Worm (Caenorhabditis elegans) whole organism, L4 larva: ENCODE measurements around the gene slc-17.1.

Experiments used
- D1046.2 ChIP-seq: fragments of 200-800 bp; sonication (Bioruptor generic); IDR thresholded peaks from 2 replicates; pipeline ENCODE4 v1.3.6; 2022; ENCODE audit warnings: missing genetic modification characterization, missing compliant biosample characterization
- F44E2.7 ChIP-seq: fragments of 200-800 bp; sonication (Bioruptor generic); IDR thresholded peaks from 2 replicates; pipeline ENCODE4 v2.1.2; 2022; ENCODE audit warnings: missing genetic modification characterization, missing compliant biosample characterization
- R02D3.7 ChIP-seq: fragments of 150-350 bp; sonication (generic microtip); optimal IDR thresholded peaks from 3 replicates; lab custom pipeline; 2014; ENCODE audit warnings: missing biosample characterization, missing genetic modification characterization
- T20F7.1 ChIP-seq: fragments of 200-800 bp; sonication (Bioruptor generic); optimal IDR thresholded peaks from 2 replicates; lab custom pipeline; 2018; ENCODE audit warnings: mild to moderate bottlenecking, missing genetic modification characterization, missing compliant biosample characterization
- Y48G9A.11 ChIP-seq: fragments of 200-800 bp; sonication (Bioruptor generic); IDR thresholded peaks from 2 replicates; pipeline ENCODE4 v1.3.6; 2022; ENCODE audit warnings: missing genetic modification reagents, missing genetic modification characterization, missing compliant biosample characterization
- Y75B8A.6 ChIP-seq: fragments of 200-800 bp; sonication (Bioruptor generic); IDR thresholded peaks from 2 replicates; pipeline ENCODE4 v1.3.6; 2022; ENCODE audit warnings: missing genetic modification reagents, missing genetic modification characterization, missing compliant biosample characterization
- ZK337.2 ChIP-seq: fragments of 200-800 bp; sonication (Bioruptor generic); IDR thresholded peaks from 2 replicates; pipeline ENCODE4 v1.3.6; 2022; ENCODE audit warnings: missing genetic modification reagents, missing genetic modification characterization, missing compliant biosample characterization
- ZK546.5 ChIP-seq, 2 experiments: sonication (generic microtip); optimal IDR thresholded peaks; 2 replicates each; lab custom pipeline; 2017; ENCODE audit warnings: missing biosample characterization in 2 of 2, missing genetic modification characterization in 2 of 2
- ama-1 ChIP-seq: fragments of 150-350 bp; optimal IDR thresholded peaks from 2 replicates; lab custom pipeline; 2014; ENCODE audit warnings: inconsistent platforms, mixed read lengths
- arid-1 ChIP-seq: fragments of 200-800 bp; sonication (Bioruptor generic); conservative IDR thresholded peaks from 2 replicates; pipeline ENCODE4 v1.3.6; 2022; ENCODE audit warnings: missing genetic modification reagents, missing genetic modification characterization, missing compliant biosample characterization
- ceh-28 ChIP-seq: fragments of 150-350 bp; optimal IDR thresholded peaks from 2 replicates; lab custom pipeline; 2014; ENCODE audit warnings: missing biosample characterization, missing genetic modification reagents, missing genetic modification characterization
- ceh-32 ChIP-seq: sonication (generic microtip); optimal IDR thresholded peaks from 2 replicates; lab custom pipeline; 2016; ENCODE audit warnings: mild to moderate bottlenecking, missing genetic modification characterization, missing compliant biosample characterization; ENCODE audit not compliant: poor library complexity
- ceh-44 ChIP-seq: fragments of 200-800 bp; sonication (Bioruptor generic); IDR thresholded peaks from 2 replicates; pipeline ENCODE4 v1.3.6; 2022; ENCODE audit warnings: missing genetic modification reagents, missing genetic modification characterization, missing compliant biosample characterization
- ces-1 ChIP-seq: fragments of 150-350 bp; sonication (generic microtip); optimal IDR thresholded peaks from 4 replicates; lab custom pipeline; 2014; ENCODE audit warnings: missing biosample characterization, missing genetic modification reagents, missing genetic modification characterization
- daf-12 ChIP-seq: fragments of 150-350 bp; optimal IDR thresholded peaks from 2 replicates; lab custom pipeline; 2014; ENCODE audit warnings: missing biosample characterization, missing genetic modification reagents, missing genetic modification characterization
- daf-16 ChIP-seq, 3 experiments: sonication (generic microtip); optimal IDR thresholded peaks; 2 replicates each; lab custom pipeline; 2016 to 2017; ENCODE audit warnings: missing genetic modification characterization in 3 of 3, missing genetic modification reagents in 3 of 3, mild to moderate bottlenecking in 2 of 3, missing compliant biosample characterization in 2 of 3, missing biosample characterization in 1 of 3, moderate library complexity in 1 of 3
- dmd-6 ChIP-seq: fragments of 200-800 bp; sonication (Bioruptor generic); IDR thresholded peaks from 2 replicates; pipeline ENCODE4 v1.3.6; 2022; ENCODE audit warnings: missing genetic modification reagents, missing genetic modification characterization, missing compliant biosample characterization
- dve-1 ChIP-seq: sonication (generic microtip); optimal IDR thresholded peaks from 2 replicates; lab custom pipeline; 2017; ENCODE audit warnings: antibody characterized with exemption, mild to moderate bottlenecking, missing genetic modification characterization, missing compliant biosample characterization; ENCODE audit not compliant: insufficient read depth
- fos-1 ChIP-seq: fragments of 150-350 bp; optimal IDR thresholded peaks from 2 replicates; lab custom pipeline; 2014; ENCODE audit warnings: missing biosample characterization, missing genetic modification characterization
- gei-8 ChIP-seq: fragments of 200-800 bp; sonication (Bioruptor generic); optimal IDR thresholded peaks from 2 replicates; lab custom pipeline; 2018; ENCODE audit warnings: mild to moderate bottlenecking, missing genetic modification characterization, missing compliant biosample characterization
- hlh-11 ChIP-seq: fragments of 200-800 bp; sonication (Bioruptor generic); optimal IDR thresholded peaks from 2 replicates; lab custom pipeline; 2018; ENCODE audit warnings: mild to moderate bottlenecking, missing genetic modification characterization, missing compliant biosample characterization
- hlh-30 ChIP-seq: sonication (generic microtip); optimal IDR thresholded peaks from 2 replicates; lab custom pipeline; 2017; ENCODE audit warnings: antibody characterized with exemption, mild to moderate bottlenecking, missing genetic modification characterization, missing compliant biosample characterization; ENCODE audit not compliant: insufficient read depth
- lim-7 ChIP-seq: fragments of 200-800 bp; sonication (Bioruptor generic); IDR thresholded peaks from 2 replicates; pipeline ENCODE4 v1.3.6; 2022; ENCODE audit warnings: missing genetic modification characterization, missing compliant biosample characterization
- lin-1 ChIP-seq: fragments of 200-800 bp; sonication (Bioruptor generic); IDR thresholded peaks from 2 replicates; pipeline ENCODE4 v1.3.6; 2022; ENCODE audit warnings: missing genetic modification reagents, missing genetic modification characterization, missing compliant biosample characterization
- lin-13 ChIP-seq: fragments of 150-350 bp; optimal IDR thresholded peaks from 2 replicates; lab custom pipeline; 2014; ENCODE audit warnings: missing biosample characterization, missing genetic modification reagents, missing genetic modification characterization
- lin-15B ChIP-seq: fragments of 150-350 bp; sonication (generic microtip); optimal IDR thresholded peaks from 3 replicates; lab custom pipeline; 2014; ENCODE audit warnings: missing biosample characterization, missing genetic modification characterization
- lin-38 ChIP-seq: fragments of 200-800 bp; sonication (Bioruptor generic); IDR thresholded peaks from 2 replicates; pipeline ENCODE4 v1.3.6; 2022; ENCODE audit warnings: missing genetic modification reagents, missing genetic modification characterization, missing compliant biosample characterization
- lin-39 ChIP-seq: fragments of 150-350 bp; optimal IDR thresholded peaks from 2 replicates; lab custom pipeline; 2014; ENCODE audit warnings: missing biosample characterization, missing genetic modification reagents, missing genetic modification characterization
- lsy-2 ChIP-seq, 2 experiments: fragments of 150-350 bp in 1 of 2; sonication (generic microtip) in 1 of 2; optimal IDR thresholded peaks; 2 replicates each; lab custom pipeline; 2014 to 2017; ENCODE audit warnings: missing biosample characterization in 2 of 2, missing genetic modification characterization in 2 of 2
- madf-9 ChIP-seq: fragments of 200-800 bp; sonication (Bioruptor generic); conservative IDR thresholded peaks from 2 replicates; pipeline ENCODE4 v1.3.6; 2022; ENCODE audit warnings: missing genetic modification reagents, missing genetic modification characterization, missing compliant biosample characterization
- mdl-1 ChIP-seq, 2 experiments: fragments of 150-350 bp in 1 of 2; sonication (generic microtip) in 1 of 2; optimal IDR thresholded peaks; 2 replicates each; lab custom pipeline; 2014 to 2017; ENCODE audit warnings: missing biosample characterization in 2 of 2, missing genetic modification characterization in 2 of 2
- nhr-11 ChIP-seq: fragments of 150-350 bp; optimal IDR thresholded peaks from 2 replicates; lab custom pipeline; 2014; ENCODE audit warnings: missing biosample characterization, missing genetic modification characterization
- nhr-28 ChIP-seq: fragments of 150-350 bp; optimal IDR thresholded peaks from 2 replicates; lab custom pipeline; 2014; ENCODE audit warnings: missing biosample characterization, missing genetic modification characterization
- nhr-41 ChIP-seq: fragments of 200-800 bp; sonication (Bioruptor generic); IDR thresholded peaks from 2 replicates; pipeline ENCODE4 v1.3.6; 2022; ENCODE audit warnings: missing genetic modification reagents, missing genetic modification characterization, missing compliant biosample characterization
- nhr-48 ChIP-seq: sonication (generic microtip); optimal IDR thresholded peaks from 2 replicates; lab custom pipeline; 2016; ENCODE audit warnings: mild to moderate bottlenecking, missing genetic modification characterization, missing compliant biosample characterization
- nhr-6 ChIP-seq: fragments of 150-350 bp; optimal IDR thresholded peaks from 2 replicates; lab custom pipeline; 2014; ENCODE audit warnings: missing biosample characterization, missing genetic modification characterization
- pha-4 ChIP-seq, 2 experiments: fragments of 150-350 bp in 1 of 2; fragments of 200-800 bp in 1 of 2; sonication (Bioruptor generic) in 1 of 2; IDR thresholded peaks in 1 of 2; optimal IDR thresholded peaks in 1 of 2; 2 replicates each; pipeline versions ENCODE4 v1.3.6 to Lab custom; 2014 to 2022; ENCODE audit warnings: missing genetic modification characterization in 2 of 2, missing genetic modification reagents in 2 of 2, missing biosample characterization in 1 of 2, missing compliant biosample characterization in 1 of 2
- rbr-2 ChIP-seq: sonication (generic microtip); optimal IDR thresholded peaks from 2 replicates; lab custom pipeline; 2016; ENCODE audit warnings: missing genotype, missing genetic modification characterization, missing compliant biosample characterization
- set-16 ChIP-seq: fragments of 200-800 bp; sonication (Bioruptor generic); IDR thresholded peaks from 2 replicates; pipeline ENCODE4 v1.3.6; 2022; ENCODE audit warnings: missing genetic modification reagents, missing genetic modification characterization, missing compliant biosample characterization
- snpc-1.2 ChIP-seq: fragments of 200-800 bp; sonication (Bioruptor generic); IDR thresholded peaks from 2 replicates; pipeline ENCODE4 v1.3.6; 2022; ENCODE audit warnings: missing genetic modification reagents, missing genetic modification characterization, missing compliant biosample characterization
- snpc-4 ChIP-seq: fragments of 150-350 bp; optimal IDR thresholded peaks from 2 replicates; lab custom pipeline; 2014; ENCODE audit warnings: missing biosample characterization, missing genetic modification characterization
- spr-1 ChIP-seq: sonication (generic microtip); optimal IDR thresholded peaks from 2 replicates; lab custom pipeline; 2016; ENCODE audit warnings: mild to moderate bottlenecking, missing genetic modification characterization, missing compliant biosample characterization
- spr-3 ChIP-seq: fragments of 200-800 bp; sonication (Bioruptor generic); optimal IDR thresholded peaks from 2 replicates; lab custom pipeline; 2018; ENCODE audit warnings: mild to moderate bottlenecking, missing genetic modification characterization, missing compliant biosample characterization
- tag-97 ChIP-seq: fragments of 200-800 bp; sonication (Bioruptor generic); IDR thresholded peaks from 2 replicates; pipeline ENCODE4 v1.3.6; 2022; ENCODE audit warnings: missing genetic modification characterization, missing compliant biosample characterization
- tra-1 ChIP-seq: fragments of 200-800 bp; sonication (Bioruptor generic); IDR thresholded peaks from 2 replicates; pipeline ENCODE4 v1.3.6; 2022; ENCODE audit warnings: missing genetic modification reagents, missing genetic modification characterization, missing compliant biosample characterization
- unc-130 ChIP-seq: sonication (generic microtip); optimal IDR thresholded peaks from 2 replicates; lab custom pipeline; 2016; ENCODE audit warnings: missing genetic modification reagents, missing genetic modification characterization, missing compliant biosample characterization
- vab-7 ChIP-seq: fragments of 200-800 bp; sonication (Bioruptor generic); IDR thresholded peaks from 2 replicates; pipeline ENCODE4 v1.3.6; 2022; ENCODE audit warnings: missing genetic modification reagents, missing genetic modification characterization, missing compliant biosample characterization
- zfp-3 ChIP-seq: fragments of 200-800 bp; sonication (Bioruptor generic); conservative IDR thresholded peaks from 2 replicates; pipeline ENCODE4 v1.3.6; 2022; ENCODE audit warnings: missing genetic modification reagents, missing genetic modification characterization, missing compliant biosample characterization
- zip-11 ChIP-seq: fragments of 200-800 bp; sonication (Bioruptor generic); IDR thresholded peaks from 2 replicates; pipeline ENCODE4 v1.3.6; 2022; ENCODE audit warnings: missing genetic modification characterization, missing compliant biosample characterization

Gene slc-17.1

ce11 chrX:17513507-17514113 lies 48.9 kb upstream of the slc-17.1 start, which contains the start of gene nhr-1 (continued):
- TF ChIP-seq T20F7.1, result no peak
- TF ChIP-seq lin-38 (GFP tag; lab: Robert Waterston, UW), result peak; percentile 34
- no peak for TF ChIP-seq R02D3.7
- TF ChIP-seq ceh-44 (GFP tag; lab: Robert Waterston, UW), result no peak
- peak; percentile 79 for TF ChIP-seq set-16 (GFP tag; lab: Robert Waterston, UW)
- peak; percentile 62; the same call in 1 of the 2 replicates for TF ChIP-seq madf-9
- TF ChIP-seq D1046.2 (GFP tag; lab: Robert Waterston, UW), result no peak
- TF ChIP-seq lim-7 (GFP tag; lab: Robert Waterston, UW), result peak; percentile 57; the same call in 1 of the 2 replicates
- TF ChIP-seq pha-4 (GFP tag; IDR thresholded peaks at IDR 0.05; lab: Robert Waterston, UW), result peak; percentile 16; the same call in 1 of the 2 replicates
- TF ChIP-seq pha-4 (tag; optimal IDR thresholded peaks at IDR 0.05; lab: Kevin White, UChicago), result peak; percentile 47
- TF ChIP-seq lin-13, result peak; percentile 37
- TF ChIP-seq spr-3, result no peak
- TF ChIP-seq zfp-3 (GFP tag; lab: Robert Waterston, UW), result no peak
- TF ChIP-seq nhr-48 (tag; lab: Kevin White, UChicago), result peak; percentile 82
- no peak for TF ChIP-seq fos-1 (tag; lab: Kevin White, UChicago)
- no peak for TF ChIP-seq snpc-4
- TF ChIP-seq tra-1 (GFP tag; lab: Robert Waterston, UW), result peak; percentile 88
- no peak for TF ChIP-seq ZK337.2 (GFP tag; lab: Robert Waterston, UW)
- no peak for TF ChIP-seq lin-39
- peak in 1 of 2 experiments; percentile 85 for TF ChIP-seq daf-16 (GFP tag; optimal IDR thresholded peaks at IDR 0.05; lab: Kevin White, UChicago)
- peak; percentile 71 for TF ChIP-seq daf-16 (tag; optimal IDR thresholded peaks at IDR 0.05; lab: Kevin White, UChicago)
- TF ChIP-seq gei-8 (GFP tag; lab: Kevin White, UChicago), result peak; percentile 81
- TF ChIP-seq arid-1, result peak; percentile 51; the same call in 1 of the 2 replicates
- no peak for TF ChIP-seq F44E2.7 (GFP tag; lab: Robert Waterston, UW)
- no peak for TF ChIP-seq ZK546.5 (tag; optimal IDR thresholded peaks at IDR 0.05; lab: Kevin White, UChicago)
- TF ChIP-seq lin-1, result peak; percentile 44; the same call in 1 of the 2 replicates
- peak; percentile 68 for TF ChIP-seq nhr-6 (tag; lab: Kevin White, UChicago)
- TF ChIP-seq nhr-28, result peak; percentile 95
- peak; percentile 82 for TF ChIP-seq dve-1
- TF ChIP-seq mdl-1 (tag; optimal IDR thresholded peaks at IDR 0.05; lab: Kevin White, UChicago), result peak; percentile 89 to 93
- TF ChIP-seq snpc-1.2 (GFP tag; lab: Robert Waterston, UW), result no peak
- no peak for TF ChIP-seq ceh-32 (tag; lab: Kevin White, UChicago)
- TF ChIP-seq Y75B8A.6 (GFP tag; lab: Robert Waterston, UW), result no peak
- TF ChIP-seq ceh-28 (tag; lab: Kevin White, UChicago), result peak; percentile 52
- 0 out of 2 replicates have a peak, but pooled peaks have one; percentile 19 for TF ChIP-seq vab-7 (GFP tag; lab: Robert Waterston, UW)
- no peak for TF ChIP-seq tag-97
- TF ChIP-seq unc-130 (GFP tag; lab: Kevin White, UChicago), result no peak
- TF ChIP-seq rbr-2 (tag; lab: Kevin White, UChicago), result peak; percentile 90
- peak; percentile 44 for TF ChIP-seq spr-1 (tag; lab: Kevin White, UChicago)
- TF ChIP-seq ces-1 (GFP tag; lab: Kevin White, UChicago), result no peak
- peak; percentile 79 to 85 for TF ChIP-seq lsy-2 (tag; optimal IDR thresholded peaks at IDR 0.05; lab: Kevin White, UChicago)
- TF ChIP-seq zip-11 (GFP tag; lab: Robert Waterston, UW), result no peak
- peak; percentile 82 for TF ChIP-seq nhr-11 (tag; lab: Kevin White, UChicago)
- TF ChIP-seq hlh-30 (tag; lab: Kevin White, UChicago), result peak; percentile 95
- TF ChIP-seq ama-1 (lab: Kevin White, UChicago), result no peak
- peak; percentile 96 for TF ChIP-seq hlh-11
- no peak for TF ChIP-seq daf-12 (tag; lab: Kevin White, UChicago)
- TF ChIP-seq dmd-6 (GFP tag; lab: Robert Waterston, UW), result peak; percentile 92
- TF ChIP-seq Y48G9A.11 (GFP tag; lab: Robert Waterston, UW), result no peak
- TF ChIP-seq nhr-41, result no peak
- no peak for TF ChIP-seq lin-15B
